Worm (Caenorhabditis elegans) whole organism, L2 larva: ENCODE results near the gene srw-67.

Source experiments
- C34F6.9 ChIP-seq: fragments of 150-350 bp; optimal IDR thresholded peaks from 2 replicates; lab custom pipeline; 2014; ENCODE audit warnings: missing biosample characterization, missing genetic modification characterization
- F13H6.1 ChIP-seq: sonication (generic microtip); optimal IDR thresholded peaks from 2 replicates; lab custom pipeline; 2016; ENCODE audit warnings: missing genetic modification characterization, missing compliant biosample characterization
- R02D3.7 ChIP-seq: fragments of 150-350 bp; optimal IDR thresholded peaks from 2 replicates; lab custom pipeline; 2014; ENCODE audit warnings: missing biosample characterization, missing genetic modification characterization
- ZK546.5 ChIP-seq: sonication (generic microtip); optimal IDR thresholded peaks from 2 replicates; lab custom pipeline; 2017; ENCODE audit warnings: missing biosample characterization, missing genetic modification characterization
- alr-1 ChIP-seq: fragments of 150-350 bp; optimal IDR thresholded peaks from 2 replicates; lab custom pipeline; 2014; ENCODE audit warnings: missing biosample characterization, missing genetic modification characterization
- aly-2 ChIP-seq: fragments of 150-350 bp; optimal IDR thresholded peaks from 2 replicates; lab custom pipeline; 2014; ENCODE audit warnings: missing biosample characterization, missing genetic modification characterization
- ama-1 ChIP-seq: fragments of 150-350 bp; optimal IDR thresholded peaks from 2 replicates; lab custom pipeline; 2018; ENCODE audit warnings: inconsistent platforms
- blmp-1 ChIP-seq: sonication (generic microtip); optimal IDR thresholded peaks from 2 replicates; lab custom pipeline; 2017; ENCODE audit warnings: missing genetic modification characterization, mild to moderate bottlenecking, missing compliant biosample characterization, antibody characterized with exemption, moderate library complexity; ENCODE audit not compliant: insufficient read depth
- ceh-16 ChIP-seq: fragments of 150-350 bp; optimal IDR thresholded peaks from 2 replicates; lab custom pipeline; 2014; ENCODE audit warnings: missing biosample characterization, missing genetic modification characterization
- ceh-82 ChIP-seq: fragments of 150-350 bp; optimal IDR thresholded peaks from 2 replicates; lab custom pipeline; 2014; ENCODE audit warnings: missing biosample characterization, missing genetic modification characterization
- crh-2 ChIP-seq: sonication (generic microtip); optimal IDR thresholded peaks from 2 replicates; lab custom pipeline; 2017; ENCODE audit warnings: missing biosample characterization, missing genetic modification characterization
- dmd-4 ChIP-seq: sonication (generic microtip); optimal IDR thresholded peaks from 2 replicates; lab custom pipeline; 2017; ENCODE audit warnings: missing biosample characterization, missing genetic modification characterization
- egl-27 ChIP-seq: sonication (generic microtip); optimal IDR thresholded peaks from 3 replicates; lab custom pipeline; 2017; ENCODE audit warnings: missing biosample characterization, missing genetic modification reagents, missing genetic modification characterization
- elt-1 ChIP-seq: fragments of 150-350 bp; optimal IDR thresholded peaks from 2 replicates; lab custom pipeline; 2014; ENCODE audit warnings: missing biosample characterization, missing genetic modification characterization
- elt-3 ChIP-seq: sonication (generic microtip); optimal IDR thresholded peaks from 2 replicates; lab custom pipeline; 2017; ENCODE audit warnings: missing biosample characterization, missing genetic modification characterization
- fos-1 ChIP-seq: fragments of 150-350 bp; optimal IDR thresholded peaks from 2 replicates; lab custom pipeline; 2014; ENCODE audit warnings: missing biosample characterization, missing genetic modification characterization
- gmeb-1 ChIP-seq: fragments of 150-350 bp; optimal IDR thresholded peaks from 2 replicates; lab custom pipeline; 2014; ENCODE audit warnings: missing biosample characterization, missing genetic modification characterization
- lin-11 ChIP-seq: fragments of 150-350 bp; sonication (generic microtip); optimal IDR thresholded peaks from 2 replicates; lab custom pipeline; 2014; ENCODE audit warnings: missing biosample characterization, missing genetic modification characterization, inconsistent platforms, mixed read lengths
- lin-13 ChIP-seq: fragments of 150-350 bp; optimal IDR thresholded peaks from 2 replicates; lab custom pipeline; 2014; ENCODE audit warnings: missing biosample characterization, missing genetic modification reagents, missing genetic modification characterization
- lin-39 ChIP-seq: fragments of 150-350 bp; optimal IDR thresholded peaks from 2 replicates; lab custom pipeline; 2014; ENCODE audit warnings: missing biosample characterization, missing genetic modification reagents, missing genetic modification characterization
- lsy-2 ChIP-seq, 2 experiments: fragments of 150-350 bp in 1 of 2; sonication (generic microtip) in 1 of 2; optimal IDR thresholded peaks; 2 replicates each; lab custom pipeline; 2014 to 2017; ENCODE audit warnings: missing biosample characterization in 2 of 2, missing genetic modification characterization in 2 of 2
- mab-5 ChIP-seq: fragments of 150-350 bp; optimal IDR thresholded peaks from 2 replicates; lab custom pipeline; 2014; ENCODE audit warnings: missing biosample characterization, missing genetic modification characterization
- mbf-1 ChIP-seq: sonication (generic microtip); optimal IDR thresholded peaks from 2 replicates; lab custom pipeline; 2017; ENCODE audit warnings: missing biosample characterization, missing genetic modification characterization
- mdl-1 ChIP-seq, 2 experiments: fragments of 150-350 bp in 1 of 2; sonication (generic microtip) in 1 of 2; optimal IDR thresholded peaks; 2 replicates each; lab custom pipeline; 2017; ENCODE audit warnings: missing biosample characterization in 2 of 2, missing genetic modification characterization in 2 of 2
- nhr-10 ChIP-seq: sonication (generic microtip); optimal IDR thresholded peaks from 2 replicates; lab custom pipeline; 2017; ENCODE audit warnings: missing biosample characterization, missing genetic modification characterization
- nhr-11 ChIP-seq: fragments of 150-350 bp; optimal IDR thresholded peaks from 2 replicates; lab custom pipeline; 2014; ENCODE audit warnings: missing biosample characterization, missing genetic modification characterization
- nhr-12 ChIP-seq: fragments of 150-350 bp; optimal IDR thresholded peaks from 2 replicates; lab custom pipeline; 2014; ENCODE audit warnings: missing biosample characterization, missing genetic modification characterization
- nhr-129 ChIP-seq: fragments of 150-350 bp; optimal IDR thresholded peaks from 2 replicates; lab custom pipeline; 2014; ENCODE audit warnings: missing biosample characterization, missing genetic modification characterization
- nhr-21 ChIP-seq: fragments of 150-350 bp; optimal IDR thresholded peaks from 2 replicates; lab custom pipeline; 2014; ENCODE audit warnings: missing biosample characterization, missing genetic modification characterization
- nhr-23 ChIP-seq: fragments of 150-350 bp; optimal IDR thresholded peaks from 2 replicates; lab custom pipeline; 2014; ENCODE audit warnings: missing biosample characterization, missing genetic modification reagents, missing genetic modification characterization
- nhr-237 ChIP-seq: fragments of 150-350 bp; optimal IDR thresholded peaks from 2 replicates; lab custom pipeline; 2014; ENCODE audit warnings: missing biosample characterization, missing genetic modification characterization
- nhr-25 ChIP-seq: fragments of 150-350 bp; sonication (generic microtip); optimal IDR thresholded peaks from 3 replicates; lab custom pipeline; 2014; ENCODE audit warnings: missing biosample characterization, missing genetic modification characterization
- nhr-6 ChIP-seq: fragments of 150-350 bp; optimal IDR thresholded peaks from 2 replicates; lab custom pipeline; 2014; ENCODE audit warnings: missing biosample characterization, missing genetic modification characterization
- nhr-77 ChIP-seq: fragments of 150-350 bp; optimal IDR thresholded peaks from 2 replicates; lab custom pipeline; 2014; ENCODE audit warnings: missing biosample characterization, missing genetic modification characterization
- peb-1 ChIP-seq: fragments of 150-350 bp; optimal IDR thresholded peaks from 2 replicates; lab custom pipeline; 2014; ENCODE audit warnings: missing biosample characterization, missing genetic modification characterization
- sem-4 ChIP-seq: fragments of 150-350 bp; optimal IDR thresholded peaks from 2 replicates; lab custom pipeline; 2014; ENCODE audit warnings: missing biosample characterization, missing genetic modification reagents, missing genetic modification characterization
- skn-1 ChIP-seq: sonication (generic microtip); optimal IDR thresholded peaks from 2 replicates; lab custom pipeline; 2017; ENCODE audit warnings: missing biosample characterization, missing genetic modification characterization
- sma-3 ChIP-seq: sonication (generic microtip); optimal IDR thresholded peaks from 2 replicates; lab custom pipeline; 2016; ENCODE audit warnings: missing genetic modification reagents, missing genetic modification characterization, missing compliant biosample characterization
- sma-9 ChIP-seq, 2 experiments: fragments of 150-350 bp in 1 of 2; sonication (generic microtip) in 1 of 2; optimal IDR thresholded peaks; 2 replicates each; lab custom pipeline; 2014 to 2016; ENCODE audit warnings: missing genetic modification characterization in 2 of 2, mild to moderate bottlenecking in 1 of 2, missing biosample characterization in 1 of 2, missing compliant biosample characterization in 1 of 2, missing genetic modification reagents in 1 of 2, moderate library complexity in 1 of 2
- snpc-4 ChIP-seq: fragments of 150-350 bp; optimal IDR thresholded peaks from 2 replicates; lab custom pipeline; 2014; ENCODE audit warnings: missing biosample characterization, missing genetic modification characterization
- unc-39 ChIP-seq: fragments of 150-350 bp; optimal IDR thresholded peaks from 2 replicates; lab custom pipeline; 2014; ENCODE audit warnings: missing biosample characterization, missing genetic modification characterization
- unc-55 ChIP-seq: fragments of 150-350 bp; sonication (generic microtip); optimal IDR thresholded peaks from 3 replicates; lab custom pipeline; 2014; ENCODE audit warnings: missing biosample characterization, missing genetic modification reagents, missing genetic modification characterization
- unc-62 ChIP-seq: fragments of 150-350 bp; optimal IDR thresholded peaks from 2 replicates; lab custom pipeline; 2014; ENCODE audit warnings: missing biosample characterization, missing genetic modification reagents, missing genetic modification characterization
- zag-1 ChIP-seq: fragments of 150-350 bp; optimal IDR thresholded peaks from 2 replicates; lab custom pipeline; 2014; ENCODE audit warnings: missing biosample characterization, missing genetic modification characterization
- ztf-1 ChIP-seq: fragments of 200-800 bp; sonication (Bioruptor generic); conservative IDR thresholded peaks from 2 replicates; pipeline ENCODE4 v1.3.6; 2022; ENCODE audit warnings: missing genetic modification characterization, missing compliant biosample characterization
- ztf-11 ChIP-seq: sonication (generic microtip); optimal IDR thresholded peaks from 2 replicates; lab custom pipeline; 2017; ENCODE audit warnings: missing biosample characterization, missing genetic modification characterization
- ztf-4 ChIP-seq: fragments of 150-350 bp; optimal IDR thresholded peaks from 2 replicates; lab custom pipeline; 2014; ENCODE audit warnings: missing biosample characterization, missing genetic modification characterization

Gene srw-67

ce11 chrV:7435376-7436204 is 18.1 kb downstream of the srw-67 start, which contains the start of the genes ddo-2 and F25E5.8:
Gene ddo-2, minus strand, starts transcription at chrV:7435705.
Gene F25E5.8, plus strand, starts transcription at chrV:7435930.
- TF ChIP-seq elt-1 (tag; lab: Kevin White, UChicago) = no peak
- no peak for TF ChIP-seq nhr-11 (tag; lab: Kevin White, UChicago)
- no peak for TF ChIP-seq ceh-16 (tag; lab: Kevin White, UChicago)
- TF ChIP-seq snpc-4 (tag; lab: Kevin White, UChicago) = no peak
- no peak for TF ChIP-seq ZK546.5 (tag; lab: Kevin White, UChicago)
- no peak for TF ChIP-seq mbf-1 (tag; lab: Kevin White, UChicago)
- no peak for TF ChIP-seq lin-11
- no peak for TF ChIP-seq gmeb-1 (tag; lab: Kevin White, UChicago)
- no peak for TF ChIP-seq nhr-237
- no peak for TF ChIP-seq nhr-12
- no peak for TF ChIP-seq elt-3 (tag; lab: Kevin White, UChicago)
- TF ChIP-seq nhr-129 (tag; lab: Kevin White, UChicago) = no peak
- TF ChIP-seq nhr-23 (tag; lab: Kevin White, UChicago) = no peak
- no peak for TF ChIP-seq fos-1 (tag; lab: Kevin White, UChicago)
- no peak for TF ChIP-seq mdl-1 (tag; optimal IDR thresholded peaks at IDR 0.05; lab: Kevin White, UChicago)
- TF ChIP-seq nhr-25 = peak; percentile 59
- no peak for TF ChIP-seq lin-39 (tag; lab: Kevin White, UChicago)
- no peak for TF ChIP-seq nhr-6 (tag; lab: Kevin White, UChicago)
- TF ChIP-seq aly-2 = no peak
- TF ChIP-seq C34F6.9 (tag; lab: Kevin White, UChicago) = no peak
- TF ChIP-seq ama-1 (lab: Kevin White, UChicago) = peak; percentile 87
- TF ChIP-seq ztf-11 (tag; lab: Kevin White, UChicago) = no peak
- TF ChIP-seq lin-13 = no peak
- TF ChIP-seq unc-62 (GFP tag; lab: Kevin White, UChicago) = no peak
- no peak for TF ChIP-seq crh-2
- peak; percentile 30 for TF ChIP-seq nhr-21 (tag; lab: Kevin White, UChicago)
- no peak for TF ChIP-seq mab-5 (tag; lab: Kevin White, UChicago)
- TF ChIP-seq F13H6.1 = no peak
- peak; percentile 1 for TF ChIP-seq sem-4 (tag; lab: Kevin White, UChicago)
- TF ChIP-seq egl-27 (tag; lab: Kevin White, UChicago) = no peak
- TF ChIP-seq blmp-1 (tag; lab: Kevin White, UChicago) = peak; percentile 38
- TF ChIP-seq skn-1 (tag; lab: Kevin White, UChicago) = no peak
- TF ChIP-seq ztf-4 = no peak
- no peak for TF ChIP-seq ztf-1 (GFP tag; lab: Robert Waterston, UW)
- TF ChIP-seq sma-9 (GFP tag; optimal IDR thresholded peaks at IDR 0.05; lab: Kevin White, UChicago) = no peak
- TF ChIP-seq sma-9 (tag; optimal IDR thresholded peaks at IDR 0.05; lab: Kevin White, UChicago) = no peak
- no peak for TF ChIP-seq unc-39
- no peak for TF ChIP-seq nhr-77 (tag; lab: Kevin White, UChicago)
- TF ChIP-seq sma-3 (GFP tag; lab: Kevin White, UChicago) = peak; percentile 20
- no peak for TF ChIP-seq peb-1
- TF ChIP-seq lsy-2 (tag; optimal IDR thresholded peaks at IDR 0.05; lab: Kevin White, UChicago) = no peak
- TF ChIP-seq dmd-4 (tag; lab: Kevin White, UChicago) = no peak
- TF ChIP-seq nhr-10 (tag; lab: Kevin White, UChicago) = no peak
- no peak for TF ChIP-seq ceh-82 (tag; lab: Kevin White, UChicago)
- TF ChIP-seq zag-1 (tag; lab: Kevin White, UChicago) = no peak
- TF ChIP-seq alr-1 (tag; lab: Kevin White, UChicago) = no peak
- no peak for TF ChIP-seq unc-55 (GFP tag; lab: Kevin White, UChicago)
- no peak for TF ChIP-seq R02D3.7 (tag; lab: Kevin White, UChicago)
